Worm (Caenorhabditis elegans): ENCODE results near the gene cyp-13A1.

- TF ChIP-seq pha-4 (tag; optimal IDR thresholded peaks at IDR 0.05) (no peak), fkh-10 (GFP tag; optimal IDR thresholded peaks at IDR 0.05) (no peak), C08G9.2 (tag; optimal IDR thresholded peaks at IDR 0.05) (no peak), lim-6 (tag; optimal IDR thresholded peaks at IDR 0.05) (no peak), ahr-1 (tag; optimal IDR thresholded peaks at IDR 0.05) (no peak), odd-2 (tag; optimal IDR thresholded peaks at IDR 0.05) (no peak), F13H6.1 (tag; optimal IDR thresholded peaks at IDR 0.05) (no peak), zip-5 (tag; optimal IDR thresholded peaks at IDR 0.05) (no peak), gmeb-2 (tag; optimal IDR thresholded peaks at IDR 0.05) (no peak)
Observed at ce11 chrII:9769797-9770520, 11.8 kb downstream of the cyp-13A1 start, which contains the start of gene aqp-10.
